Worm (Caenorhabditis elegans): ENCODE measurements around the gene ZK1058.3.

The ZK1058.3 gene

ce11 chrIII:3954220-3954619, 35.6 kb downstream of the ZK1058.3 start:
- TF ChIP-seq unc-62 (GFP tag; optimal IDR thresholded peaks at IDR 0.05), result no peak

DNA sequence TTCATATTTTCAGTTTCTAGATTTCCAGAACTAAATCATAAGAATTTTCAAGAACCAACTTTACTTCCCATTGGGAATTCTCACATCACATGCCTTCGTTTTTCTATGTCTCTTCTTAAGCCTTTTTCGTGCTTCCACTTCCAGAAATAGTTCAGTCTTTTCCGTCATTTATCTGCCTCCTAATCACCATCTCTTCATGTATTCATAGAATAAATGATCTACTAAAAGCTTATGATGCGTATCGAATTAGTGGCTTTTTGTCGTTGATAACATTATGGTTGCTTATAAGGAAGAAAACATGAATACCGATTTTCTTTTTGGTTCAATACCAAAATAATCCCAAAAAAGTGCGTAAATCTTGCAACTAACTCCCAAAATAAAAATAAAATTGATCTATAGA, 36.2 kb downstream of the ZK1058.3 start:
- TF ChIP-seq unc-62 (GFP tag; optimal IDR thresholded peaks at IDR 0.05), result no peak

DNA sequence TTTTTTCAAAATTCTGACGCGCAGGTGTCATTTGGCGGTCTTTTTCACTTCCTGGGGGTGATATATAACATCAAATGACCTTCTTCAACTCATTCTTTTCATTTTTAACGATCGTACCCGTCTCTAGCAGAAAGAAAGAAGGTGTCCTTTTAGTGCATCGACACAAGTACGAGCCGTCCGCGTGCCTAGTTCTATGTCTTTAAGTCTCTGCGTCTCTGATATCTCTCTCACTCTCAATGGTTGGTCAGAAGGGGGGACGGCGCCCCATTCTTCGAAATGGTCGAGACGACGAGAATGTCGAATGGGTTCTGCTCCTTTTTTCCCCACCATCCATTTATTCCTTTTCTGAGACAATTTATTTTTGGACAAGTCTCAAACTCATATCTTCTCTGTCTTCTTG, 37.0 kb downstream of the ZK1058.3 start:
- no peak for TF ChIP-seq unc-62 (GFP tag; optimal IDR thresholded peaks at IDR 0.05)

ce11 chrIII:3956293-3956692, 37.6 kb downstream of the ZK1058.3 start, which contains the start of gene F37A8.5:
TSS of gene F37A8.5 (plus strand) at chrIII:3956624.
- no peak for TF ChIP-seq unc-62 (GFP tag; optimal IDR thresholded peaks at IDR 0.05)

- TF ChIP-seq unc-62 (GFP tag; optimal IDR thresholded peaks at IDR 0.05), result no peak
Observed at ce11 chrIII:3957119-3957739, 38.6 kb downstream of the ZK1058.3 start.

DNA sequence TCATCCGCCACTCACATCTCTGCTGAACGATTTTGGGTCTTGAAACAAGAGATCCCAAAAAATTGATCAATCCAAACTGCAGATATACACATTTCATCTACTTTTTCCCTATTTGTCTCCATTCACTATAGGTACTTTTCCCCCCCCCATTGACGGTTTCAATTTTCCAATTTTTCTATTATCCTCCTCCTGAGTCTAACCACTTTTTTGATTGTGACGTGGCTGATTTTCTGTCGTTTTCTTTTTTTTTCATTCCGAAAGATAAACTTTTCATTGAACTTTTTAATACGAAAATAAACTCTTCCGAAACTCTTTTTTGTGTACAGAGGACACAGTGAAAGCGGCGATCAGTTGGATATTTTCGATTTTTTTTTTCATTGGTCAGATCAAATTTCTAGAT, 39.2 kb downstream of the ZK1058.3 start:
- TF ChIP-seq unc-62 (GFP tag; optimal IDR thresholded peaks at IDR 0.05), result no peak

DNA sequence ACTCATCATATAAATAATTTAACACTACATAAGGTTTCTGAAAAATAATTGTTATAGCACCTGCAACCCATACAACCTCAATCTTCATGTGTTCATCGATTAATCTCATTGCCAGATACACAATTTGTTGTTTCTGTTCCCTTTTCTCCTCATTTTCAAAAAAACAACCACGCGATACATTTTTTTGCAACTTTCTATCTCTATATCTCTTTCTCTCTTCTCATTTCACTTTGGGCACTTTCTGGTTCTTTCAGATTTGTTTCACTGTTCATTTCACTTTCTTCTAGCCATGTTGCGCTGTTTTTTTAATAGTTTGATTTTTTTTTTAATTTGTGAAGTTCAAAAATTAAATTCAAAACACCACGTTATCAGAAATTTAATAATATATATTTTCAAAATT, 40.5 kb downstream of the ZK1058.3 start:
- TF ChIP-seq unc-62 (GFP tag; optimal IDR thresholded peaks at IDR 0.05), result no peak

DNA sequence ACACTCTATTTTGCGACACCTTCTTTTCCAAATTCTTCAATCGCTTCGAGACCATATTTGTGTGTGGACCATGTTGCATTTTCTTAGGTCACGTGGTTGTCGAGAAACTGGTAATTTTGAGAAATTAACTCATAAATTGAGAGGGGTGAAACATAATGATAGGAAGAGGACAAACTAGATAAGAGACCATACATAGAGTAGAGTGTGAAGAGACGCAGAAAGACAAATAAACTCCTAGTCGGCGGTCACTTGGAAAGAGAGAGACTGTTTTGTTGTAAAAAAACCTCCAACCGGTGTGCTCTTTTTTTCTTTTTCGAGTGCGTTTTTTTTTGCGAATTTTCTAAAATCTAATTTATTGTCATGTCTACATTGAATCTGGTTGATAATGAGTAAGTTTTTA, 41.3 kb downstream of the ZK1058.3 start, which contains the start of gene R10E9.3:
Gene R10E9.3 (plus strand): TSS at position 235 of the 400 bp plus-strand sequence.
- no peak for TF ChIP-seq unc-62 (GFP tag; optimal IDR thresholded peaks at IDR 0.05)

ce11 chrIII:3964237-3964636, 45.6 kb downstream of the ZK1058.3 start, which contains the start of gene R10E9.2:
TSS of gene R10E9.2 (minus strand) at chrIII:3964337.
- TF ChIP-seq unc-62 (GFP tag; optimal IDR thresholded peaks at IDR 0.05), result no peak

DNA sequence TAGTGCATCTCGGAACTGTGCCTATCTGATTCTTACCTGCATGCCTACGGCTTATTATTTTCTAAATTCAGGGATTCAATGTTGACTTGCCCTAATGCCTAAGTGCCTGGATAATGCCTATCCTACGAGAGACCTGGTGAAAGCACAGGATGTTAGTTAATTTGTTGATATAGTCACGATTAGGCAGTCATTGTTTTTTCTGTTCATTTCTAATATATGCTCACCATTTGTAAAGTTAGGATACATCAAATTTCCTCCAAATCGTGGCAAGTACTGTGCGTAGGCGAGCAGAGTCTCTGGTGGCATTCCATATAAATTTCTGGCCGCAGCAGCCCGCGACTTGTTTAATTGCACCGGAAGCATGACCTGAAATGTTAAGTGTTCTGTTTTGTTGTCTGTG, 47.5 kb downstream of the ZK1058.3 start:
- TF ChIP-seq unc-62 (GFP tag; optimal IDR thresholded peaks at IDR 0.05), result no peak

- TF ChIP-seq unc-62 (GFP tag; optimal IDR thresholded peaks at IDR 0.05), result no peak
Observed at ce11 chrIII:3969133-3969532, 50.5 kb downstream of the ZK1058.3 start.
